Worm (Caenorhabditis elegans): Measurements from ENCODE around the gene srj-20.
"Not testable (repeated sequence)": the region's sequence is repeated elsewhere in the genome, so short reads cannot be mapped to it uniquely, and the experiment has no call there.

The srj-20 gene

ce11 chrV:2577603-2578002, 4.6 kb upstream of the srj-20 start, which contains the start of gene srt-4:
Gene srt-4 (plus strand): TSS chrV:2577903.
- no peak for TF ChIP-seq pha-4 (tag; optimal IDR thresholded peaks at IDR 0.05)
- no peak for TF ChIP-seq lin-39 (tag; optimal IDR thresholded peaks at IDR 0.05)
- no peak for TF ChIP-seq hmg-11 (tag; optimal IDR thresholded peaks at IDR 0.05)
- TF ChIP-seq nhr-25 (tag; optimal IDR thresholded peaks at IDR 0.05) = no peak
- no peak for TF ChIP-seq mml-1 (tag; optimal IDR thresholded peaks at IDR 0.05)
- TF ChIP-seq skn-1 (tag; optimal IDR thresholded peaks at IDR 0.05) = no peak
- no peak for TF ChIP-seq lsy-12 (tag; optimal IDR thresholded peaks at IDR 0.05)
- TF ChIP-seq ama-1 (optimal IDR thresholded peaks at IDR 0.05) = no peak
- no peak for TF ChIP-seq ceh-28 (tag; optimal IDR thresholded peaks at IDR 0.05)
- TF ChIP-seq snpc-4 (tag; optimal IDR thresholded peaks at IDR 0.05) = no peak
- TF ChIP-seq ZK546.5 (tag; optimal IDR thresholded peaks at IDR 0.05) = no peak
- no peak for TF ChIP-seq nhr-76 (tag; optimal IDR thresholded peaks at IDR 0.05)
- TF ChIP-seq egl-27 (tag; optimal IDR thresholded peaks at IDR 0.05) = no peak
- TF ChIP-seq unc-39 (tag; optimal IDR thresholded peaks at IDR 0.05) = no peak
- no peak for TF ChIP-seq unc-62 (GFP tag; optimal IDR thresholded peaks at IDR 0.05)

- TF ChIP-seq fkh-2 (tag; optimal IDR thresholded peaks at IDR 0.05) (no peak), ztf-4 (tag; optimal IDR thresholded peaks at IDR 0.05) (no peak), R02D3.7 (tag; optimal IDR thresholded peaks at IDR 0.05) (no peak), nhr-237 (tag; optimal IDR thresholded peaks at IDR 0.05) (no peak), elt-2 (tag; optimal IDR thresholded peaks at IDR 0.05) (no peak)
Observed at ce11 chrV:2575716-2576115, 2.7 kb upstream of the srj-20 start.

- TF ChIP-seq nhr-77 (tag; optimal IDR thresholded peaks at IDR 0.05) = no peak
- TF ChIP-seq nhr-43 (tag; optimal IDR thresholded peaks at IDR 0.05; ENCODE audit: poor library complexity, severe bottlenecking) = no peak
- TF ChIP-seq lin-15B (tag; optimal IDR thresholded peaks at IDR 0.05) = no peak
- TF ChIP-seq tbx-2 (tag; optimal IDR thresholded peaks at IDR 0.05) = no peak
- TF ChIP-seq fos-1 (tag; optimal IDR thresholded peaks at IDR 0.05) = no peak
- no peak for TF ChIP-seq lsy-12 (tag; optimal IDR thresholded peaks at IDR 0.05)
- no peak for TF ChIP-seq nhr-28 (tag; optimal IDR thresholded peaks at IDR 0.05)
- TF ChIP-seq lin-39 (tag; optimal IDR thresholded peaks at IDR 0.05) = no peak
- TF ChIP-seq pqm-1 (tag; optimal IDR thresholded peaks at IDR 0.05) = no peak
- TF ChIP-seq mdl-1 (tag; optimal IDR thresholded peaks at IDR 0.05) = no peak
- TF ChIP-seq ceh-16 (tag; optimal IDR thresholded peaks at IDR 0.05) = no peak
- no peak for TF ChIP-seq nhr-12 (tag; optimal IDR thresholded peaks at IDR 0.05)
- TF ChIP-seq ceh-9 (tag; optimal IDR thresholded peaks at IDR 0.05) = no peak
- no peak for TF ChIP-seq skn-1 (tag; optimal IDR thresholded peaks at IDR 0.05)
- no peak for TF ChIP-seq sea-2 (GFP tag; optimal IDR thresholded peaks at IDR 0.05)
- no peak for TF ChIP-seq ZK546.5 (tag; optimal IDR thresholded peaks at IDR 0.05)
Observed at ce11 chrV:2573881-2574280, 873 bp upstream of the srj-20 start, which contains the start of gene nhr-290. Gene nhr-290 (plus strand): TSS chrV:2574181.

- TF ChIP-seq ceh-28 (tag; optimal IDR thresholded peaks at IDR 0.05) (no peak), lin-15B (tag; optimal IDR thresholded peaks at IDR 0.05) (no peak), mdl-1 (tag; optimal IDR thresholded peaks at IDR 0.05) (no peak), tbx-2 (tag; optimal IDR thresholded peaks at IDR 0.05) (no peak)
Observed at ce11 chrV:2570643-2571042, 2.4 kb downstream of the srj-20 start, which contains the start of gene srj-19. Gene srj-19 (minus strand): TSS chrV:2570743.

- TF ChIP-seq pqm-1 (tag; optimal IDR thresholded peaks at IDR 0.05) (peak; percentile 41), nhr-67 (tag; optimal IDR thresholded peaks at IDR 0.05) (no peak), elt-2 (tag; optimal IDR thresholded peaks at IDR 0.05) (peak; percentile 76), tbx-2 (tag; optimal IDR thresholded peaks at IDR 0.05) (no peak), skn-1 (tag; optimal IDR thresholded peaks at IDR 0.05) (peak; percentile 4)
Observed at ce11 chrV:2565525-2565924, 7.5 kb downstream of the srj-20 start, which contains the start of gene Y45G12C.1. Gene Y45G12C.1 (plus strand): TSS chrV:2565683.

- not testable (repeated sequence) for TF ChIP-seq skn-1 (tag; optimal IDR thresholded peaks at IDR 0.05); nhr-28 (tag; optimal IDR thresholded peaks at IDR 0.05); sea-2 (GFP tag; optimal IDR thresholded peaks at IDR 0.05)
Observed at ce11 chrV:2561390-2561789, 11.6 kb downstream of the srj-20 start, which contains the start of gene gst-10. Gene gst-10 (plus strand): TSS chrV:2561690.

Measured in whole organism, L3 larva.